Worm (Caenorhabditis elegans) whole organism, L4 larva: ENCODE data around the gene lys-2.

ENCODE experiments used
- T26A8.4 ChIP-seq: fragments of 200-800 bp; sonication (Bioruptor generic); IDR thresholded peaks from 2 replicates; pipeline ENCODE4 v1.3.6; 2022; ENCODE audit warnings: missing genetic modification characterization, missing compliant biosample characterization
- Y48G9A.11 ChIP-seq: fragments of 200-800 bp; sonication (Bioruptor generic); IDR thresholded peaks from 2 replicates; pipeline ENCODE4 v1.3.6; 2022; ENCODE audit warnings: missing genetic modification reagents, missing genetic modification characterization, missing compliant biosample characterization
- aha-1 ChIP-seq: fragments of 150-350 bp; peaks from one replicate; lab custom pipeline; 2014; ENCODE audit warnings: missing biosample characterization, missing genetic modification characterization
- ama-1 ChIP-seq: fragments of 150-350 bp; optimal IDR thresholded peaks from 2 replicates; lab custom pipeline; 2014; ENCODE audit warnings: inconsistent platforms, mixed read lengths
- ceh-28 ChIP-seq: fragments of 150-350 bp; optimal IDR thresholded peaks from 2 replicates; lab custom pipeline; 2014; ENCODE audit warnings: missing biosample characterization, missing genetic modification reagents, missing genetic modification characterization
- daf-16 ChIP-seq, 3 experiments: sonication (generic microtip); optimal IDR thresholded peaks; 2 replicates each; lab custom pipeline; 2016 to 2017; ENCODE audit warnings: missing genetic modification characterization in 3 of 3, missing genetic modification reagents in 3 of 3, mild to moderate bottlenecking in 2 of 3, missing compliant biosample characterization in 2 of 3, missing biosample characterization in 1 of 3, moderate library complexity in 1 of 3
- dmd-6 ChIP-seq: fragments of 200-800 bp; sonication (Bioruptor generic); IDR thresholded peaks from 2 replicates; pipeline ENCODE4 v1.3.6; 2022; ENCODE audit warnings: missing genetic modification reagents, missing genetic modification characterization, missing compliant biosample characterization
- dve-1 ChIP-seq: sonication (generic microtip); optimal IDR thresholded peaks from 2 replicates; lab custom pipeline; 2017; ENCODE audit warnings: antibody characterized with exemption, mild to moderate bottlenecking, missing genetic modification characterization, missing compliant biosample characterization; ENCODE audit not compliant: insufficient read depth
- fos-1 ChIP-seq: fragments of 150-350 bp; optimal IDR thresholded peaks from 2 replicates; lab custom pipeline; 2014; ENCODE audit warnings: missing biosample characterization, missing genetic modification characterization
- hif-1 ChIP-seq, 2 experiments: sonication (generic microtip); optimal IDR thresholded peaks; 2 replicates each; lab custom pipeline; 2016 to 2017; ENCODE audit warnings: missing compliant biosample characterization in 2 of 2, missing genetic modification characterization in 2 of 2, missing genetic modification reagents in 2 of 2, missing genotype in 2 of 2, mild to moderate bottlenecking in 1 of 2
- hlh-11 ChIP-seq: fragments of 200-800 bp; sonication (Bioruptor generic); optimal IDR thresholded peaks from 2 replicates; lab custom pipeline; 2018; ENCODE audit warnings: mild to moderate bottlenecking, missing genetic modification characterization, missing compliant biosample characterization
- hlh-30 ChIP-seq: sonication (generic microtip); optimal IDR thresholded peaks from 2 replicates; lab custom pipeline; 2017; ENCODE audit warnings: antibody characterized with exemption, mild to moderate bottlenecking, missing genetic modification characterization, missing compliant biosample characterization; ENCODE audit not compliant: insufficient read depth
- lin-1 ChIP-seq: fragments of 200-800 bp; sonication (Bioruptor generic); IDR thresholded peaks from 2 replicates; pipeline ENCODE4 v1.3.6; 2022; ENCODE audit warnings: missing genetic modification reagents, missing genetic modification characterization, missing compliant biosample characterization
- lin-29 ChIP-seq: fragments of 200-800 bp; sonication (Bioruptor generic); IDR thresholded peaks from 2 replicates; pipeline ENCODE4 v1.3.6; 2022; ENCODE audit warnings: missing genetic modification reagents, missing genetic modification characterization, missing compliant biosample characterization
- lsy-2 ChIP-seq, 2 experiments: fragments of 150-350 bp in 1 of 2; sonication (generic microtip) in 1 of 2; optimal IDR thresholded peaks; 2 replicates each; lab custom pipeline; 2014 to 2017; ENCODE audit warnings: missing biosample characterization in 2 of 2, missing genetic modification characterization in 2 of 2
- madf-9 ChIP-seq: fragments of 200-800 bp; sonication (Bioruptor generic); conservative IDR thresholded peaks from 2 replicates; pipeline ENCODE4 v1.3.6; 2022; ENCODE audit warnings: missing genetic modification reagents, missing genetic modification characterization, missing compliant biosample characterization
- mdl-1 ChIP-seq, 2 experiments: fragments of 150-350 bp in 1 of 2; sonication (generic microtip) in 1 of 2; optimal IDR thresholded peaks; 2 replicates each; lab custom pipeline; 2014 to 2017; ENCODE audit warnings: missing biosample characterization in 2 of 2, missing genetic modification characterization in 2 of 2
- mes-2 ChIP-seq: sonication (generic microtip); optimal IDR thresholded peaks from 2 replicates; lab custom pipeline; 2016; ENCODE audit warnings: missing genotype, mild to moderate bottlenecking, missing genetic modification characterization, missing compliant biosample characterization; ENCODE audit not compliant: poor library complexity, severe bottlenecking
- nhr-237 ChIP-seq: sonication (generic microtip); optimal IDR thresholded peaks from 2 replicates; lab custom pipeline; 2017; ENCODE audit warnings: missing biosample characterization, missing genetic modification characterization
- nhr-28 ChIP-seq: fragments of 150-350 bp; optimal IDR thresholded peaks from 2 replicates; lab custom pipeline; 2014; ENCODE audit warnings: missing biosample characterization, missing genetic modification characterization
- nhr-42 ChIP-seq: fragments of 200-800 bp; sonication (Bioruptor generic); IDR thresholded peaks from 2 replicates; pipeline ENCODE4 v1.3.6; 2022; ENCODE audit warnings: missing genetic modification characterization, missing compliant biosample characterization
- pqm-1 ChIP-seq: sonication (generic microtip); optimal IDR thresholded peaks from 2 replicates; lab custom pipeline; 2017; ENCODE audit warnings: missing biosample characterization, missing genetic modification characterization
- rbr-2 ChIP-seq: sonication (generic microtip); optimal IDR thresholded peaks from 2 replicates; lab custom pipeline; 2016; ENCODE audit warnings: missing genotype, missing genetic modification characterization, missing compliant biosample characterization
- set-16 ChIP-seq: fragments of 200-800 bp; sonication (Bioruptor generic); IDR thresholded peaks from 2 replicates; pipeline ENCODE4 v1.3.6; 2022; ENCODE audit warnings: missing genetic modification reagents, missing genetic modification characterization, missing compliant biosample characterization
- spr-1 ChIP-seq: sonication (generic microtip); optimal IDR thresholded peaks from 2 replicates; lab custom pipeline; 2016; ENCODE audit warnings: mild to moderate bottlenecking, missing genetic modification characterization, missing compliant biosample characterization
- unc-62 ChIP-seq, 3 experiments: fragments of 150-350 bp in 1 of 3; sonication (generic microtip); optimal IDR thresholded peaks in 2 of 3; peaks in 1 of 3; 1 replicate in 1 of 3; 2 replicates in 2 of 3; lab custom pipeline; 2014 to 2017; ENCODE audit warnings: missing biosample characterization in 3 of 3, missing genetic modification characterization in 3 of 3, missing genetic modification reagents in 3 of 3, missing genotype in 1 of 3

Gene lys-2

ce11 chrV:10249515-10249914, 31.8 kb downstream of the lys-2 start:
- TF ChIP-seq Y48G9A.11 (GFP tag; lab: Robert Waterston, UW) (no peak), daf-16 (GFP tag; optimal IDR thresholded peaks at IDR 0.05; lab: Kevin White, UChicago) (peak in 1 of 2 experiments; percentile 72), daf-16 (tag; optimal IDR thresholded peaks at IDR 0.05; lab: Kevin White, UChicago) (peak; percentile 7), nhr-237 (tag; lab: Kevin White, UChicago) (no peak), fos-1 (tag; lab: Kevin White, UChicago) (no peak), aha-1 (peak; percentile 94)

- no peak for TF ChIP-seq nhr-42 (GFP tag; lab: Robert Waterston, UW)
- TF ChIP-seq unc-62 (GFP tag; optimal IDR thresholded peaks at IDR 0.05 in 1 of 2; lab: Kevin White, UChicago): peak in 1 of 2 experiments; percentile 99
- no peak for TF ChIP-seq unc-62 (tag; optimal IDR thresholded peaks at IDR 0.05; lab: Kevin White, UChicago)
- TF ChIP-seq aha-1: peak; percentile 94
- peak; percentile 12 for TF ChIP-seq rbr-2 (tag; lab: Kevin White, UChicago)
- peak; percentile 23 for TF ChIP-seq hlh-30 (tag; lab: Kevin White, UChicago)
- no peak for TF ChIP-seq pqm-1 (tag; lab: Kevin White, UChicago)
- peak in 1 of 2 experiments; percentile 48 for TF ChIP-seq daf-16 (GFP tag; optimal IDR thresholded peaks at IDR 0.05; lab: Kevin White, UChicago)
- TF ChIP-seq daf-16 (tag; optimal IDR thresholded peaks at IDR 0.05; lab: Kevin White, UChicago): peak; percentile 77
- TF ChIP-seq, all 104 proteins: peak for 5
Measured at ce11 chrV:10248255-10248979, 32.9 kb downstream of the lys-2 start, which contains the start of gene akt-1. akt-1 (plus strand) TSS chrV:10248905.

ce11 chrV:10247673-10248239, 33.5 kb downstream of the lys-2 start:
- TF ChIP-seq ama-1 (lab: Kevin White, UChicago): peak; percentile 23
- peak; percentile 51 for TF ChIP-seq hlh-30 (tag; lab: Kevin White, UChicago)
- TF ChIP-seq aha-1: peak; percentile 56
- TF ChIP-seq rbr-2 (tag; lab: Kevin White, UChicago): no peak
- TF ChIP-seq spr-1 (tag; lab: Kevin White, UChicago): no peak
- peak in 1 of 2 experiments; percentile 25 for TF ChIP-seq lsy-2 (tag; optimal IDR thresholded peaks at IDR 0.05; lab: Kevin White, UChicago)
- TF ChIP-seq nhr-28 (tag; lab: Kevin White, UChicago): peak; percentile 13
- TF ChIP-seq dve-1 (tag; lab: Kevin White, UChicago): peak; percentile 6
- TF ChIP-seq unc-62 (GFP tag; optimal IDR thresholded peaks at IDR 0.05 in 1 of 2; lab: Kevin White, UChicago): peak in 1 of 2 experiments; percentile 81
- no peak for TF ChIP-seq unc-62 (tag; optimal IDR thresholded peaks at IDR 0.05; lab: Kevin White, UChicago)
- no peak for TF ChIP-seq lin-1 (GFP tag; lab: Robert Waterston, UW)
- TF ChIP-seq, all 104 proteins: peak for 7

- TF ChIP-seq lin-29 (no peak), madf-9 (peak; percentile 85), mdl-1 (tag; optimal IDR thresholded peaks at IDR 0.05; lab: Kevin White, UChicago) (peak; percentile 14 to 81), T26A8.4 (GFP tag; lab: Robert Waterston, UW) (peak; percentile 33; the same call in 1 of the 2 replicates), ama-1 (lab: Kevin White, UChicago) (peak; percentile 1), dmd-6 (GFP tag; lab: Robert Waterston, UW) (peak; percentile 31), lsy-2 (tag; optimal IDR thresholded peaks at IDR 0.05; lab: Kevin White, UChicago) (no peak), ceh-28 (no peak), dve-1 (tag; lab: Kevin White, UChicago) (peak; percentile 15), set-16 (peak; percentile 52), daf-16 (GFP tag; optimal IDR thresholded peaks at IDR 0.05; lab: Kevin White, UChicago) (peak in 1 of 2 experiments; percentile 32), daf-16 (tag; optimal IDR thresholded peaks at IDR 0.05; lab: Kevin White, UChicago) (peak; percentile 84), hlh-11 (tag; lab: Kevin White, UChicago) (peak; percentile 65), fos-1 (tag; lab: Kevin White, UChicago) (no peak), rbr-2 (tag; lab: Kevin White, UChicago) (peak; percentile 21), mes-2 (peak; percentile 39), hif-1 (tag; optimal IDR thresholded peaks at IDR 0.05; lab: Kevin White, UChicago) (peak in 1 of 2 experiments; percentile 68), hlh-30 (tag; lab: Kevin White, UChicago) (peak; percentile 78)
- TF ChIP-seq, all 104 proteins: peak for 13
Measured at ce11 chrV:10246967-10247366, 34.3 kb downstream of the lys-2 start.
